Worm (Caenorhabditis elegans): ENCODE results near the gene scl-8.

scl-8 gene

DNA sequence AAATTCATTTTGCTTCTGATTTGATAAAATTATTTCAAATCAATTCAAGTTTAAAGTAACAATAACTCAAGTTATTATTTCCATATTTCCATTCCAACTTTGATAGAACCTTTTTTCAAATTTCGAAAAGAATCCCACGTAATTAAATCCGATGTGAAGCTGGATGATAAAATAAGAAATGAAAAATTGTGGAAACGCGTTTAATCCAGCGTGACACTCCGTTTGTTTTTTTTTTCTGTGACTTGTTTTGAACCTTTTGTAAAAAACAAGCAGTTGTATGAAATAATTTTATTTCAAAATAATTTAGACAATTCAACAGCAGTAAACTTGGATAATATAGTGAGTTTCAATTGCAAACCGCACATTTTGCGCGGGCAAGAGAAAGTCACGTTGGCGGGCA lies 19.0 kb upstream of the scl-8 start, which contains the start of gene F49E11.7:
TSS of gene F49E11.7 (plus strand) at position 301 of the 400 bp plus-strand sequence.
- TF ChIP-seq efl-1 (optimal IDR thresholded peaks at IDR 0.05) (no peak), efl-1 (GFP tag; optimal IDR thresholded peaks at IDR 0.05 in 1 of 2) (peak in 1 of 2 experiments; percentile 17), dsc-1 (tag; optimal IDR thresholded peaks at IDR 0.05) (no peak)

DNA sequence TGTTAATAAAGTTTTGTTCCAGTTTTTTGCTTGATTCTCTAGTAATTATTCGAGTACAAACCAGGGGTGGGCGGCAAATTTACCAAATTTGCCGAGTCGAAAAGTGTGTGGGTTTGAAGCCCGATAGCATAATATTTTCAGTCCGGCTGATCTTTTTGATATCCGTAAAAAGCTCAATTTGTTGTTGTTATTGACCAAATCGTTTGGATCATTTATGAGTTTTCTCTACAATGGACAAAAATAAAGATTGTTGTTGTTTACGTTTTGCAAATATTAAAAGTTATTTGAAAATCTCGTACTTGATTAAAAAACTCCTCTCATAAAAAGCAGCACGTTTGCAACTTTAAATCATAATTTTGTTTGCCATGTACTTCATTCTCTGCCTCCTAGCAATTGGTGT lies 15.5 kb upstream of the scl-8 start, which contains the start of gene scl-1:
TSS of gene scl-1 (plus strand) at position 301 of the 400 bp plus-strand sequence.
- no peak for TF ChIP-seq elt-3 (tag; optimal IDR thresholded peaks at IDR 0.05)
- TF ChIP-seq ceh-82 (tag; optimal IDR thresholded peaks at IDR 0.05) = no peak
- TF ChIP-seq xbp-1 (tag; optimal IDR thresholded peaks at IDR 0.05) = no peak
- no peak for TF ChIP-seq nhr-237 (tag; optimal IDR thresholded peaks at IDR 0.05)
- TF ChIP-seq nhr-47 (tag; optimal IDR thresholded peaks at IDR 0.05) = no peak
- TF ChIP-seq fkh-10 (GFP tag; optimal IDR thresholded peaks at IDR 0.05) = no peak

DNA sequence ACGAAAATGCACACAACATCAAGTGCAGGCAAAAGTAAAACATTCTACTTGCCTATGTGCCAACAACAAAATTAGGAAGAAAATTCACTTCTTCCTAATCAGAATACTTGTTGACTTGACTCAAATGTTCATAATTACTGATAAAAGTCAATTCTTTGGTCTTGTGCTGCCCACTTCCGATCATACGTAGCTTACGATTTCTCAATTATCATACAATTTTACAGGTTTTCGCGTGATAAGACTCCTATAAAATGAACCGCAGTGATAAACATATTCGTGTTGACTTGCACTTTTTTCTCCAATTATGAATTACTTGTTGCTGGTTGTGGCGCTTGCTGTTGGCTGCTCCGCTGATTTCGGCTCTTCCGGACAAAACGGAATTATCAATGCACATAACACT lies 14.1 kb upstream of the scl-8 start, which contains the start of gene scl-2:
TSS of gene scl-2 (plus strand) at position 293 of the 400 bp plus-strand sequence.
- TF ChIP-seq tlp-1 (tag; optimal IDR thresholded peaks at IDR 0.05) (peak; percentile 68), elt-2 (tag; optimal IDR thresholded peaks at IDR 0.05) (peak; percentile 99), jun-1 (tag; optimal IDR thresholded peaks at IDR 0.05) (peak; percentile 80), mdl-1 (tag; optimal IDR thresholded peaks at IDR 0.05) (peak in 1 of 2 experiments; percentile 0), lin-35 (GFP tag; optimal IDR thresholded peaks at IDR 0.05) (peak in 1 of 2 experiments; percentile 36), efl-1 (optimal IDR thresholded peaks at IDR 0.05) (no peak), efl-1 (GFP tag; optimal IDR thresholded peaks at IDR 0.05 in 1 of 2) (peak in 1 of 2 experiments; percentile 35), unc-130 (tag; optimal IDR thresholded peaks at IDR 0.05) (no peak), nhr-19 (GFP tag; conservative IDR thresholded peaks at IDR 0.05) (no peak)

DNA sequence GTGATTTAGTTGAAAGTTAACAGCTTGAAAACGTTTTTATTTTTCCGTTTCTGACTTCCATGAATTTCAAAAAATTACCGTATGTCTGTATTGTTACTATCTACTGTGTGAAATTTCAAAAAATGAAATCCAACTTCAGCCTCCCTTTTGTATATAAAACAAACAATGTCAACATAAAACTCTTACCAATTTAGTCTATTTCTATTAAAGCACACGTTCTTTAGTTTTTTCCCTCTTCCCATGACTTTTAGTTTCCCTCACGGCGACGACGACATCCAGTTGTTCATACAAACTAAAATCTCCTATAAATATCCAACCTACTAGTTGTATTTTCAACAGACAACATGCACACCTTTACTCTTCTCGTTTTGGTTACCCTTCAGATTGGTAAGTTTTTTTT lies 12.3 kb upstream of the scl-8 start, which contains the start of gene scl-3:
TSS of gene scl-3 (plus strand) at position 301 of the 400 bp plus-strand sequence.
- no peak for TF ChIP-seq unc-30 (tag; optimal IDR thresholded peaks at IDR 0.05)
- TF ChIP-seq hlh-17 (GFP tag; optimal IDR thresholded peaks at IDR 0.05; ENCODE audit: borderline replicate concordance) = no peak
- no peak for TF ChIP-seq lin-14 (GFP tag; optimal IDR thresholded peaks at IDR 0.05)
- no peak for TF ChIP-seq elt-2 (tag; optimal IDR thresholded peaks at IDR 0.05)
- no peak for TF ChIP-seq pax-3 (tag; optimal IDR thresholded peaks at IDR 0.05)
- no peak for TF ChIP-seq fkh-10 (GFP tag; optimal IDR thresholded peaks at IDR 0.05)
- TF ChIP-seq ztf-11 (tag; optimal IDR thresholded peaks at IDR 0.05) = no peak
- no peak for TF ChIP-seq nhr-237 (tag; optimal IDR thresholded peaks at IDR 0.05)
- no peak for TF ChIP-seq aha-1 (tag; optimal IDR thresholded peaks at IDR 0.05)
- no peak for TF ChIP-seq ceh-90 (tag; optimal IDR thresholded peaks at IDR 0.05)
- no peak for TF ChIP-seq pag-3 (tag; optimal IDR thresholded peaks at IDR 0.05; ENCODE audit: borderline replicate concordance, insufficient read depth)
- no peak for TF ChIP-seq lin-15B (tag; optimal IDR thresholded peaks at IDR 0.05)
- no peak for TF ChIP-seq nhr-85 (tag)
- no peak for TF ChIP-seq C04F5.9 (tag; optimal IDR thresholded peaks at IDR 0.05)
- no peak for TF ChIP-seq ztf-4 (tag; optimal IDR thresholded peaks at IDR 0.05)

DNA sequence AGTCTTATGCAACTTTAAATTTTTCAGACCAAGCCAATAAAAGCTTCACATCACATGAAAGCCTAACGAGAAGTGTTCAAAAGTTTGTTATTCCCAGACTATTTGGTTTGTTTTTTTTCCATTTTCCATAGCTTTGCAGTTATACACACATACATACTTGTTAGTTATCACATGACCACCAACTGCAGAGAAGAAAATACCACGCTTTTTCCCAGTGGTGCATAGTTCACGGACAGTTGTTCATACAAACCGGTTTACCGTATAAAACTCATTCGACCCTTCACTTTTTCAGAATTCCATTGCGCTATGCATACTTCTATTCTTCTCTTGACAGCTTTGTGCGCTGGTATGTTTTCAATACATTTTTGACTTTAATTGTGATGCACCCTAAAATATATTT lies 7.8 kb upstream of the scl-8 start, which contains the start of gene scl-5:
TSS of gene scl-5 (plus strand) at position 301 of the 400 bp plus-strand sequence.
- TF ChIP-seq nhr-12 (tag; optimal IDR thresholded peaks at IDR 0.05) (no peak), rnt-1 (tag; optimal IDR thresholded peaks at IDR 0.05) (no peak), unc-86 (tag; optimal IDR thresholded peaks at IDR 0.05) (no peak), egl-27 (tag; optimal IDR thresholded peaks at IDR 0.05) (no peak), dsc-1 (tag; optimal IDR thresholded peaks at IDR 0.05) (no peak), ces-1 (GFP tag; optimal IDR thresholded peaks at IDR 0.05) (no peak), F16B12.6 (tag; optimal IDR thresholded peaks at IDR 0.05) (no peak), pag-3 (tag; optimal IDR thresholded peaks at IDR 0.05; ENCODE audit: borderline replicate concordance, insufficient read depth) (no peak), ets-5 (GFP tag; IDR thresholded peaks at IDR 0.05) (no peak), lin-14 (GFP tag; optimal IDR thresholded peaks at IDR 0.05) (no peak), isw-1 (GFP tag; IDR thresholded peaks at IDR 0.05) (no peak)
